Worm (Caenorhabditis elegans) whole organism, mixed stage, embryonic: ENCODE measurements around the gene F21H7.5.

ENCODE experiments used
- nhr-28 ChIP-seq: fragments of 150-350 bp; optimal IDR thresholded peaks from 2 replicates; lab custom pipeline; 2014; ENCODE audit warnings: missing biosample characterization, missing genetic modification characterization
- snpc-4 ChIP-seq: fragments of 150-350 bp; optimal IDR thresholded peaks from 2 replicates; lab custom pipeline; 2014; ENCODE audit warnings: missing biosample characterization, missing genetic modification characterization
- zip-8 ChIP-seq: fragments of 150-350 bp; optimal IDR thresholded peaks from 2 replicates; lab custom pipeline; 2014; ENCODE audit warnings: missing biosample characterization, missing genetic modification characterization

DNA sequence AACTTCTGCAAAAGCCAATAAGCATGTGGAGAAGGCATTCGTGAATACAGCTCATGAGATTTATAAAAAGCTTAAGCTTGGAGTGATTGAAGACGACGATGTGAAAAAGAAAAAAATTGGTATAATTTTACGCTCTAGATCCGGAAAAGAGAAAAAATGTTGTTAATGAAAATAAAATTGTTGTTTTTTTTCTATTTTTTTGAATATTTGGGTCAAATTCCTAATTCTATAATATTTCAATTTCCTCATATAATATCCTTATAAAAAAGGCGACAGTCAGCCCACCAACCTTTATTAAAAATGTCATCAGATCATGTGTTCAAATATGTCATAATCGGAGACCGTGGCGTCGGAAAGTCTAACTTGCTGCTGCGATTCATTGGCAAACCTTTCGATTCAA lies 41.9 kb upstream of the F21H7.5 start, which contains the start of gene rabr-3:
- TF ChIP-seq snpc-4 (tag; lab: Kevin White, UChicago) (no peak), nhr-28 (no peak), zip-8 (tag; lab: Kevin White, UChicago) (no peak)
